Fruit fly (Drosophila melanogaster): ENCODE results near the gene Rheb.
A peak's percentile ranks its signal among the peaks of the same experiment; 100 is the strongest.

The Rheb gene

DNA sequence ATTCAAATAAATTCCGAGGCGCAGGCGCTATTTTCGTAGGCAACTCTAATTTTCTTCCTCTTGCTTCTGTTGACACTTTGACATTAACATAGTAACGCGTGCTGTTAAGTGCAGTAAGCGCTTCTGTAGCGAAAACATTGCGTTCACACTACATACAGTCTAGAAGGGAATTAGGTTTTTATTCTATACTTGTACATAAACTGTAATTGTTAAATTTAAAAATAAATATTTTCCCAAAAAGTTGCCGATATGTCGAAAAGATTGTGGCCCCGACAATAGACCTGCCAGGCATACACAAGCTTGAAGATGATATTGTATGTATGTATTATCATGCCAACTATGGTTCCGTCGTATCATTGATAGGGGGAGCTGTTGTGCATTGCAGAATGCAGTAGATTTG is 37.8 kb downstream of the Rheb start, which contains the start of gene asl (continued):
- TF ChIP-seq crol (GFP tag; IDR thresholded peaks at IDR 0.05) = no peak
- peak; percentile 58; the same call in 1 of the 2 replicates for TF ChIP-seq CG5953 (GFP tag; IDR thresholded peaks at IDR 0.05)
- peak; percentile 49 for TF ChIP-seq crc (GFP tag; optimal IDR thresholded peaks at IDR 0.05)
- peak; percentile 57 for TF ChIP-seq Max (GFP tag; optimal IDR thresholded peaks at IDR 0.05)
- TF ChIP-seq CG11085 (GFP tag; IDR thresholded peaks at IDR 0.05) = peak; percentile 54; the same call in 1 of the 2 replicates
- peak; percentile 42; the same call in 1 of the 2 replicates for TF ChIP-seq CG31224 (GFP tag; IDR thresholded peaks at IDR 0.05)
- TF ChIP-seq CG7987 (GFP tag; optimal IDR thresholded peaks at IDR 0.05) = peak; percentile 38
- TF ChIP-seq tna (GFP tag; IDR thresholded peaks at IDR 0.05; ENCODE audit: partially characterized antibody) = no peak
- peak; percentile 49 for TF ChIP-seq Ada2b (GFP tag; IDR thresholded peaks at IDR 0.05)
- no peak for TF ChIP-seq ham (GFP tag; IDR thresholded peaks at IDR 0.05)
- TF ChIP-seq CG7786 (GFP tag; optimal IDR thresholded peaks at IDR 0.05) = peak; percentile 22
- no peak for TF ChIP-seq mld (GFP tag; IDR thresholded peaks at IDR 0.05; ENCODE audit: partially characterized antibody)
- TF ChIP-seq CG12942 (GFP tag; optimal IDR thresholded peaks at IDR 0.05) = peak; percentile 4
- TF ChIP-seq CG17328 (GFP tag; IDR thresholded peaks at IDR 0.05) = peak; percentile 57
- TF ChIP-seq lilli (GFP tag; optimal IDR thresholded peaks at IDR 0.05) = peak; percentile 76
- TF ChIP-seq CG3407 (GFP tag; optimal IDR thresholded peaks at IDR 0.05) = no peak
- TF ChIP-seq ken (GFP tag; IDR thresholded peaks at IDR 0.05) = peak; percentile 65; the same call in 1 of the 3 replicates
- peak; percentile 51 for TF ChIP-seq gro (GFP tag; optimal IDR thresholded peaks at IDR 0.05)
- TF ChIP-seq CG8924 (tag; optimal IDR thresholded peaks at IDR 0.05) = peak; percentile 76
- TF ChIP-seq CG10654 (GFP tag; optimal IDR thresholded peaks at IDR 0.05) = peak; percentile 17
- peak; percentile 49 for TF ChIP-seq Oaz (GFP tag; IDR thresholded peaks at IDR 0.05)
- TF ChIP-seq Rx (GFP tag; IDR thresholded peaks at IDR 0.05) = peak; percentile 51
- TF ChIP-seq CG15073 (GFP tag; optimal IDR thresholded peaks at IDR 0.05) = no peak
- no peak for TF ChIP-seq CG7271 (tag; optimal IDR thresholded peaks at IDR 0.05)
- 0 out of 3 replicates have a peak, but pooled peaks have one; percentile 33 for TF ChIP-seq otp (GFP tag; IDR thresholded peaks at IDR 0.05)
- no peak for TF ChIP-seq odd (GFP tag; optimal IDR thresholded peaks at IDR 0.05)
- peak; percentile 56 for TF ChIP-seq CG18619 (GFP tag; optimal IDR thresholded peaks at IDR 0.05)
- no peak for TF ChIP-seq Blimp-1 (GFP tag; optimal IDR thresholded peaks at IDR 0.05)
- peak; percentile 67 for TF ChIP-seq lmd (GFP tag; IDR thresholded peaks at IDR 0.05)
- TF ChIP-seq CG10321 (GFP tag; IDR thresholded peaks at IDR 0.05) = no peak
- no peak for TF ChIP-seq ttk (GFP tag; IDR thresholded peaks at IDR 0.05)
- no peak for TF ChIP-seq eve (GFP tag; optimal IDR thresholded peaks at IDR 0.05)
- TF ChIP-seq vvl (GFP tag; IDR thresholded peaks at IDR 0.05) = peak; percentile 69
- no peak for TF ChIP-seq h (optimal IDR thresholded peaks at IDR 0.05)
- peak; percentile 50; the same call in 1 of the 2 replicates for TF ChIP-seq stc (GFP tag; IDR thresholded peaks at IDR 0.05)
- TF ChIP-seq pros (GFP tag; optimal IDR thresholded peaks at IDR 0.05) = no peak
- peak; percentile 63 for TF ChIP-seq CG18764 (GFP tag; optimal IDR thresholded peaks at IDR 0.05)
- TF ChIP-seq Kr (GFP tag; optimal IDR thresholded peaks at IDR 0.05) = no peak
- TF ChIP-seq pfk (GFP tag; optimal IDR thresholded peaks at IDR 0.05) = no peak
- no peak for TF ChIP-seq Opbp (GFP tag; IDR thresholded peaks at IDR 0.05; ENCODE audit: partially characterized antibody)
- TF ChIP-seq CG6254 (GFP tag; optimal IDR thresholded peaks at IDR 0.05) = no peak
- peak; percentile 25 for TF ChIP-seq shn (GFP tag; optimal IDR thresholded peaks at IDR 0.05)
- TF ChIP-seq CG7745 (tag; optimal IDR thresholded peaks at IDR 0.05) = no peak
- TF ChIP-seq CG1792 (GFP tag; optimal IDR thresholded peaks at IDR 0.05) = peak; percentile 24
- TF ChIP-seq CG9876 (GFP tag; optimal IDR thresholded peaks at IDR 0.05) = peak; percentile 19
- TF ChIP-seq Doc2 (GFP tag; IDR thresholded peaks at IDR 0.05) = no peak
- TF ChIP-seq CG12299 (tag; optimal IDR thresholded peaks at IDR 0.05) = peak; percentile 50
- TF ChIP-seq ranshi (GFP tag; IDR thresholded peaks at IDR 0.05) = 0 out of 2 replicates have a peak, but pooled peaks have one; percentile 15
- TF ChIP-seq CG6654 (GFP tag; optimal IDR thresholded peaks at IDR 0.05) = peak; percentile 38
- peak; percentile 14 for TF ChIP-seq psq (GFP tag; optimal IDR thresholded peaks at IDR 0.05)
- TF ChIP-seq insv (GFP tag; optimal IDR thresholded peaks at IDR 0.05) = peak in 1 of 2 experiments; percentile 77
- no peak for TF ChIP-seq Gsc (GFP tag; IDR thresholded peaks at IDR 0.05)
